Worm (Caenorhabditis elegans) whole organism, L3 larva: Measurements from ENCODE around the gene T12A7.6.

Experiments
- ZK546.5 ChIP-seq: sonication (generic microtip); optimal IDR thresholded peaks from 2 replicates; lab custom pipeline; 2017; ENCODE audit warnings: missing biosample characterization, missing genetic modification characterization
- ceh-16 ChIP-seq: sonication (generic microtip); optimal IDR thresholded peaks from 2 replicates; lab custom pipeline; 2017; ENCODE audit warnings: missing biosample characterization, missing genetic modification characterization
- ceh-82 ChIP-seq: fragments of 150-350 bp; optimal IDR thresholded peaks from 2 replicates; lab custom pipeline; 2014; ENCODE audit warnings: missing biosample characterization, missing genetic modification characterization
- ceh-9 ChIP-seq: sonication (generic microtip); optimal IDR thresholded peaks from 2 replicates; lab custom pipeline; 2018; ENCODE audit warnings: missing biosample characterization, missing genetic modification characterization
- daf-12 ChIP-seq: fragments of 150-350 bp; optimal IDR thresholded peaks from 2 replicates; lab custom pipeline; 2014; ENCODE audit warnings: missing biosample characterization, missing genetic modification reagents, missing genetic modification characterization
- egl-5 ChIP-seq: fragments of 150-350 bp; optimal IDR thresholded peaks from 2 replicates; lab custom pipeline; 2017; ENCODE audit warnings: missing biosample characterization, missing genetic modification reagents, missing genetic modification characterization, inconsistent platforms
- elt-2 ChIP-seq: sonication (generic microtip); optimal IDR thresholded peaks from 2 replicates; lab custom pipeline; 2016; ENCODE audit warnings: missing genetic modification reagents, mild to moderate bottlenecking, missing genetic modification characterization, missing compliant biosample characterization
- elt-3 ChIP-seq, 3 experiments: fragments of 150-350 bp in 1 of 3; sonication (generic microtip) in 2 of 3; optimal IDR thresholded peaks; 2 replicates in 2 of 3; 4 replicates in 1 of 3; lab custom pipeline; 2014 to 2017; ENCODE audit warnings: missing biosample characterization in 3 of 3, missing genetic modification characterization in 3 of 3
- eor-1 ChIP-seq, 2 experiments: fragments of 150-350 bp; optimal IDR thresholded peaks; 2 replicates each; lab custom pipeline; 2014 to 2018; ENCODE audit warnings: missing biosample characterization in 2 of 2, missing genetic modification characterization in 2 of 2
- fkh-10 ChIP-seq: sonication (generic microtip); optimal IDR thresholded peaks from 2 replicates; lab custom pipeline; 2017; ENCODE audit warnings: missing biosample characterization, missing genetic modification reagents, missing genetic modification characterization
- mdl-1 ChIP-seq: fragments of 150-350 bp; optimal IDR thresholded peaks from 2 replicates; lab custom pipeline; 2014; ENCODE audit warnings: missing biosample characterization, missing genetic modification characterization
- mml-1 ChIP-seq: fragments of 150-350 bp; sonication (generic microtip); optimal IDR thresholded peaks from 3 replicates; lab custom pipeline; 2014; ENCODE audit warnings: missing biosample characterization, missing genetic modification characterization
- nfya-1 ChIP-seq: sonication (generic microtip); optimal IDR thresholded peaks from 2 replicates; lab custom pipeline; 2017; ENCODE audit warnings: missing genetic modification characterization, mild to moderate bottlenecking, missing compliant biosample characterization, antibody characterized with exemption, moderate library complexity; ENCODE audit not compliant: insufficient read depth
- nhr-11 ChIP-seq: fragments of 150-350 bp; optimal IDR thresholded peaks from 2 replicates; lab custom pipeline; 2014; ENCODE audit warnings: missing biosample characterization, missing genetic modification characterization
- nhr-23 ChIP-seq: fragments of 150-350 bp; optimal IDR thresholded peaks from 2 replicates; lab custom pipeline; 2014; ENCODE audit warnings: missing biosample characterization, missing genetic modification reagents, missing genetic modification characterization
- nhr-25 ChIP-seq: sonication (generic microtip); optimal IDR thresholded peaks from 2 replicates; lab custom pipeline; 2017; ENCODE audit warnings: missing biosample characterization, missing genetic modification characterization
- nhr-28 ChIP-seq: fragments of 150-350 bp; optimal IDR thresholded peaks from 2 replicates; lab custom pipeline; 2014; ENCODE audit warnings: missing biosample characterization, missing genetic modification characterization
- nhr-43 ChIP-seq: sonication (generic microtip); optimal IDR thresholded peaks from 2 replicates; lab custom pipeline; 2016; ENCODE audit warnings: mild to moderate bottlenecking, missing genetic modification characterization, missing compliant biosample characterization; ENCODE audit not compliant: poor library complexity, severe bottlenecking
- nhr-67 ChIP-seq: fragments of 150-350 bp; optimal IDR thresholded peaks from 2 replicates; lab custom pipeline; 2014; ENCODE audit warnings: missing biosample characterization, missing genetic modification characterization
- nhr-77 ChIP-seq: fragments of 150-350 bp; optimal IDR thresholded peaks from 2 replicates; lab custom pipeline; 2014; ENCODE audit warnings: missing biosample characterization, missing genetic modification characterization
- pha-4 ChIP-seq: fragments of 150-350 bp; optimal IDR thresholded peaks from 2 replicates; lab custom pipeline; 2014; ENCODE audit warnings: missing biosample characterization, missing genetic modification reagents, missing genetic modification characterization
- pqm-1 ChIP-seq: fragments of 150-350 bp; optimal IDR thresholded peaks from 2 replicates; lab custom pipeline; 2017; ENCODE audit warnings: missing biosample characterization, missing genetic modification characterization, inconsistent platforms
- snpc-4 ChIP-seq: fragments of 150-350 bp; optimal IDR thresholded peaks from 2 replicates; lab custom pipeline; 2014; ENCODE audit warnings: missing biosample characterization, missing genetic modification characterization
- unc-39 ChIP-seq: sonication (generic microtip); optimal IDR thresholded peaks from 4 replicates; lab custom pipeline; 2017; ENCODE audit warnings: missing biosample characterization, missing genetic modification characterization
- unc-62 ChIP-seq: fragments of 150-350 bp; sonication (generic microtip); optimal IDR thresholded peaks from 4 replicates; lab custom pipeline; 2014; ENCODE audit warnings: missing biosample characterization, missing genetic modification reagents, missing genetic modification characterization
- ztf-11 ChIP-seq: fragments of 150-350 bp; optimal IDR thresholded peaks from 2 replicates; lab custom pipeline; 2014; ENCODE audit warnings: missing biosample characterization, missing genetic modification characterization
- ztf-4 ChIP-seq: fragments of 150-350 bp; optimal IDR thresholded peaks from 2 replicates; lab custom pipeline; 2014; ENCODE audit warnings: missing biosample characterization, missing genetic modification characterization

T12A7.6 gene

DNA sequence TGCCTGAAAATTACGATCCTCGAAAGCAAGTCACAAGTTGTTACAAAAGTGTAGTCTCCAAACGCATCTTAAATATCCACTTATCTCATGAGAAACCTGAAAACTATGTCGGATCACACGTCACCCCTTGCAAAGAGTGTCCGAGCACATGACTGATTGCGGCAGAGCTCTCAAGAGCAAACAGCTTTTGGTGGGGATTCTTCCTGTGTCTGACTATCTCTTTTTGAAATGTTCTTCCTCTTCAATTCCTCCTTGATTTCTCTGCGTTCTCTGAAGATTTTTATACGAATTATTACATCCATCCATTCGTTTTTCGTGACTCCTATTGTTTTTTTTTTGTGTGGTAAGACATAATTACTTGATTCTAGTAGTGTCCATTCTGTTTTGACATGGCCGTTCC is at the start of gene T12A7.6:
T12A7.6 (plus strand) TSS at position 369 of the 400 bp plus-strand sequence.
- no peak for TF ChIP-seq ceh-9 (tag; lab: Kevin White, UChicago)
- TF ChIP-seq elt-2 = no peak
- no peak for TF ChIP-seq mml-1 (tag; lab: Kevin White, UChicago)
- TF ChIP-seq nhr-23 (tag; lab: Kevin White, UChicago) = no peak
- TF ChIP-seq ceh-82 = no peak
- TF ChIP-seq, all 47 proteins: peak for 0

- no peak for TF ChIP-seq ceh-82
- TF ChIP-seq nhr-23 (tag; lab: Kevin White, UChicago) = peak; percentile 89
- TF ChIP-seq nhr-25 (tag; lab: Kevin White, UChicago) = peak; percentile 77
- TF ChIP-seq ztf-11 (tag; lab: Kevin White, UChicago) = no peak
- peak; percentile 50 for TF ChIP-seq nhr-43 (tag; lab: Kevin White, UChicago)
- TF ChIP-seq elt-3 (tag; optimal IDR thresholded peaks at IDR 0.05; lab: Kevin White, UChicago) = peak in 1 of 3 experiments; percentile 75
Observed at ce11 chrIV:11700100-11700499, 48.9 kb upstream of the T12A7.6 start.

DNA sequence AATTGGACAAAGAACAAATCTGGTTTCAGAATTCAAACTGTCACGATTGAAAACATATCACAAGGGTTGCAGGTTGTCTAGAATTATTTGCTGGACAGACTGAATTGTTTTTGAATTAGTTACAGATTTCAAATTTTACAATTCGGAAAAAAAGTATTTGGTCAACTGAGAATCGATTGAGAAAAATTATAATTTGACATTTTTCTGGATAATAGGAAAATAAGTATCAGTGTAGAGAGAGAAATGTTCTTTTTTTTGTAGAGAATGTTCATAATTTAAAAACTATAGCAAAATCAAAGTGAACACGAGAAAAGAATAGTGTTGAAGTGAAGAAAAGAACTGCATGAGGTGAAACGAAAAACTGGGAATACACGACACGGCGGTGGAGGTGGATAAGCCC is 48.3 kb upstream of the T12A7.6 start, which contains the start of gene dpy-20:
dpy-20 (minus strand) TSS at position 101 of the 400 bp plus-strand sequence.
- TF ChIP-seq nhr-25 (tag; lab: Kevin White, UChicago) (peak; percentile 24), unc-62 (no peak)

DNA sequence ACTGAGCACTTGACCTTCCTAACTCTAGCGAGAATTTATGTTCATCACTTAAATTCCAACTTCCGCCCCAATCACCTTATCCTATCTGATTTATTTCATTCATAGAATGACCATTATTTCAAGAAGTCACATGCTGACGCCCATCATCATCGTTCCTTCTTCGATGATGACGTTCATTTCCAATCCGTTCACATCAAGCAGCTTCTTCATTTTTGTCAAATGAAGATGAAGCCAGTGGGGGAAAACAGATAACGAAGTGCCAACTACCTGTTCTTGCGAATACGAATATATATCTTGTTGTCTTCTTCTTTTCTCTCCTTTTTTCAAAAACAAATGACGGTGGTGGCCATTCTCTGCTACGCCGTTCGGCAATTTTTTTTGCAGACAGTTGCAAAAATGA is 47.1 kb upstream of the T12A7.6 start:
- TF ChIP-seq nhr-25 (tag; lab: Kevin White, UChicago) = peak; percentile 79
- no peak for TF ChIP-seq mml-1 (tag; lab: Kevin White, UChicago)
- TF ChIP-seq nhr-23 (tag; lab: Kevin White, UChicago) = peak; percentile 29
- TF ChIP-seq pha-4 (tag; lab: Kevin White, UChicago) = no peak
- TF ChIP-seq nfya-1 (tag; lab: Kevin White, UChicago) = no peak

- TF ChIP-seq ZK546.5 (no peak), nhr-23 (tag; lab: Kevin White, UChicago) (no peak), nhr-11 (tag; lab: Kevin White, UChicago) (no peak), snpc-4 (tag; lab: Kevin White, UChicago) (no peak), mml-1 (tag; lab: Kevin White, UChicago) (no peak), ztf-11 (tag; lab: Kevin White, UChicago) (no peak), elt-3 (tag; optimal IDR thresholded peaks at IDR 0.05; lab: Kevin White, UChicago) (no peak), eor-1 (tag; optimal IDR thresholded peaks at IDR 0.05; lab: Kevin White, UChicago) (no peak), ztf-4 (no peak), daf-12 (tag; lab: Kevin White, UChicago) (no peak), nhr-67 (tag; lab: Kevin White, UChicago) (no peak), nhr-77 (tag; lab: Kevin White, UChicago) (no peak), nfya-1 (tag; lab: Kevin White, UChicago) (no peak), fkh-10 (GFP tag; lab: Kevin White, UChicago) (no peak), nhr-28 (tag; lab: Kevin White, UChicago) (no peak), elt-2 (no peak), pqm-1 (tag; lab: Kevin White, UChicago) (no peak), egl-5 (tag; lab: Kevin White, UChicago) (no peak), mdl-1 (no peak), ceh-16 (tag; lab: Kevin White, UChicago) (no peak)
Observed at ce11 chrIV:11703685-11704296, 45.2 kb upstream of the T12A7.6 start, which contains the start of the genes T22B3.3 and alg-3. T22B3.3 (minus strand) TSS chrIV:11703785. alg-3 (plus strand) TSS chrIV:11704246.

- TF ChIP-seq nfya-1 (tag; lab: Kevin White, UChicago) = peak; percentile 6
- peak; percentile 1 for TF ChIP-seq nhr-11 (tag; lab: Kevin White, UChicago)
- no peak for TF ChIP-seq ztf-11 (tag; lab: Kevin White, UChicago)
- TF ChIP-seq unc-39 (tag; lab: Kevin White, UChicago) = no peak
- peak; percentile 79 for TF ChIP-seq egl-5 (tag; lab: Kevin White, UChicago)
Observed at ce11 chrIV:11710331-11710730, 38.7 kb upstream of the T12A7.6 start.
